Worm (Caenorhabditis elegans) whole organism, L3 larva: ENCODE data around the gene F39H12.1.

Source experiments
- ceh-9 ChIP-seq: sonication (generic microtip); optimal IDR thresholded peaks from 2 replicates; lab custom pipeline; 2018; ENCODE audit warnings: missing biosample characterization, missing genetic modification characterization
- nhr-12 ChIP-seq: fragments of 150-350 bp; optimal IDR thresholded peaks from 2 replicates; lab custom pipeline; 2014; ENCODE audit warnings: missing biosample characterization, missing genetic modification characterization
- zag-1 ChIP-seq: fragments of 150-350 bp; optimal IDR thresholded peaks from 2 replicates; lab custom pipeline; 2014; ENCODE audit warnings: missing biosample characterization, missing genetic modification characterization

- TF ChIP-seq nhr-12 (no peak), ceh-9 (tag; lab: Kevin White, UChicago) (no peak), zag-1 (tag; lab: Kevin White, UChicago) (no peak)
Measured at ce11 chrX:864293-864731, 29.7 kb downstream of the F39H12.1 start.
